Fruit fly (Drosophila melanogaster) whole organism, embryonic: ENCODE data around the gene CG43179.

Experiments
- Aef1 ChIP-seq: fragments of 200-800 bp; sonication (Bioruptor generic); IDR thresholded peaks from 3 replicates; pipeline ENCODE4 v1.3.6; 2022; ENCODE audit warnings: missing biosample characterization, missing genetic modification characterization
- Asciz ChIP-seq: fragments of 200-800 bp; sonication (Bioruptor generic); optimal IDR thresholded peaks from 2 replicates; lab custom pipeline; 2017; ENCODE audit warnings: missing biosample characterization, mild to moderate bottlenecking, missing genetic modification characterization, missing genetic modification reagents
- CG11085 ChIP-seq: fragments of 200-800 bp; sonication (Bioruptor generic); IDR thresholded peaks from 2 replicates; pipeline ENCODE4 v1.3.6; 2022; ENCODE audit warnings: missing biosample characterization, missing genetic modification characterization
- CG11247 ChIP-seq: fragments of 200-800 bp; sonication (Bioruptor generic); IDR thresholded peaks from 2 replicates; pipeline ENCODE4 v1.3.6; 2022; ENCODE audit warnings: missing biosample characterization, missing genetic modification characterization
- CG11504 ChIP-seq: fragments of 200-800 bp; sonication (Bioruptor generic); optimal IDR thresholded peaks from 3 replicates; lab custom pipeline; 2019; ENCODE audit warnings: missing biosample characterization, mild to moderate bottlenecking, missing genetic modification characterization, moderate library complexity
- CG11696 ChIP-seq: fragments of 200-800 bp; sonication (Bioruptor generic); IDR thresholded peaks from 2 replicates; pipeline ENCODE4 v1.3.6; 2022; ENCODE audit warnings: missing biosample characterization, missing genetic modification characterization
- CG12744 ChIP-seq: fragments of 200-800 bp; sonication (Bioruptor generic); optimal IDR thresholded peaks from 2 replicates; lab custom pipeline; 2016; ENCODE audit warnings: missing biosample characterization, missing genetic modification characterization
- CG13123 ChIP-seq: fragments of 200-800 bp; sonication (Bioruptor generic); optimal IDR thresholded peaks from 2 replicates; lab custom pipeline; 2016; ENCODE audit warnings: missing biosample characterization, missing genetic modification characterization
- CG13296 ChIP-seq: fragments of 200-800 bp; sonication (Bioruptor generic); optimal IDR thresholded peaks from 3 replicates; lab custom pipeline; 2018; ENCODE audit warnings: missing biosample characterization, mild to moderate bottlenecking, missing genetic modification characterization
- CG15696 ChIP-seq: fragments of 200-800 bp; sonication (Bioruptor generic); optimal IDR thresholded peaks from 2 replicates; lab custom pipeline; 2019; ENCODE audit warnings: missing biosample characterization, mild to moderate bottlenecking, missing genetic modification characterization, moderate library complexity
- CG17612 ChIP-seq: fragments of 200-800 bp; sonication (Bioruptor generic); IDR thresholded peaks from 2 replicates; pipeline ENCODE4 v1.3.6; 2022; ENCODE audit warnings: missing biosample characterization, missing genetic modification characterization
- CG2678 ChIP-seq: fragments of 200-800 bp; sonication (Bioruptor generic); optimal IDR thresholded peaks from 3 replicates; lab custom pipeline; 2019; ENCODE audit warnings: missing biosample characterization, mild to moderate bottlenecking, missing genetic modification characterization, moderate library complexity
- CG31441 ChIP-seq: fragments of 200-800 bp; sonication (Bioruptor generic); IDR thresholded peaks from 2 replicates; pipeline ENCODE4 v1.3.6; 2022; ENCODE audit warnings: missing biosample characterization, missing genetic modification characterization
- CG34422 ChIP-seq: fragments of 200-800 bp; sonication (Bioruptor generic); IDR thresholded peaks from 3 replicates; pipeline ENCODE4 v1.3.6; 2022; ENCODE audit warnings: missing biosample characterization, missing genetic modification characterization
- CG4404 ChIP-seq: fragments of 200-800 bp; sonication (Bioruptor generic); IDR thresholded peaks from 2 replicates; pipeline ENCODE4 v1.3.6; 2022; ENCODE audit warnings: missing biosample characterization, missing genetic modification characterization
- CG8359 ChIP-seq: fragments of 200-800 bp; sonication (Bioruptor generic); optimal IDR thresholded peaks from 2 replicates; lab custom pipeline; 2017; ENCODE audit warnings: missing biosample characterization, mild to moderate bottlenecking, missing genetic modification characterization, borderline replicate concordance
- CG9215 ChIP-seq: fragments of 200-800 bp; sonication (Bioruptor generic); IDR thresholded peaks from 2 replicates; pipeline ENCODE4 v1.3.6; 2022; ENCODE audit warnings: missing biosample characterization, missing genetic modification characterization
- Dad ChIP-seq: fragments of 200-800 bp; sonication (Bioruptor generic); optimal IDR thresholded peaks from 3 replicates; lab custom pipeline; 2016; ENCODE audit warnings: missing biosample characterization, missing genetic modification characterization
- Doc3 ChIP-seq: fragments of 200-800 bp; sonication (Bioruptor generic); IDR thresholded peaks from 3 replicates; pipeline ENCODE4 v1.3.6; 2022; ENCODE audit warnings: missing biosample characterization, missing genetic modification characterization; ENCODE audit not compliant: partially characterized antibody
- E2f2 ChIP-seq: fragments of 200-800 bp; sonication (Bioruptor generic); IDR thresholded peaks from 2 replicates; pipeline ENCODE4 v1.3.6; 2022; ENCODE audit warnings: missing biosample characterization, missing genetic modification characterization
- Ets97D ChIP-seq: fragments of 200-800 bp; sonication (Bioruptor generic); optimal IDR thresholded peaks from 3 replicates; lab custom pipeline; 2016; ENCODE audit warnings: missing biosample characterization, missing genetic modification characterization
- Fer2 ChIP-seq: fragments of 200-800 bp; sonication (Bioruptor generic); optimal IDR thresholded peaks from 2 replicates; lab custom pipeline; 2018; ENCODE audit warnings: missing biosample characterization, mild to moderate bottlenecking, missing genetic modification characterization, moderate library complexity
- HLH4C ChIP-seq: fragments of 200-800 bp; sonication (Bioruptor generic); IDR thresholded peaks from 3 replicates; pipeline ENCODE4 v1.3.6; 2022; ENCODE audit warnings: missing biosample characterization, missing genetic modification characterization; ENCODE audit not compliant: partially characterized antibody
- Hr3 ChIP-seq: fragments of 200-800 bp; sonication (Bioruptor generic); optimal IDR thresholded peaks from 3 replicates; lab custom pipeline; 2016; ENCODE audit warnings: missing biosample characterization, missing genetic modification characterization
- Med ChIP-seq: fragments of 200-800 bp; sonication (Bioruptor generic); peaks from one replicate; lab custom pipeline; 2016; ENCODE audit warnings: missing biosample characterization, missing genetic modification characterization, mild to moderate bottlenecking, inconsistent platforms, moderate library complexity
- NfI ChIP-seq: fragments of 200-800 bp; sonication (Bioruptor generic); optimal IDR thresholded peaks from 3 replicates; lab custom pipeline; 2018; ENCODE audit warnings: missing biosample characterization, mild to moderate bottlenecking, missing genetic modification characterization, moderate library complexity
- Sry-δ ChIP-seq: fragments of 200-800 bp; sonication (Bioruptor generic); optimal IDR thresholded peaks from 2 replicates; lab custom pipeline; 2016; ENCODE audit warnings: missing biosample characterization, missing genetic modification characterization
- Xrp1 ChIP-seq: fragments of 200-800 bp; sonication (Bioruptor generic); IDR thresholded peaks from 2 replicates; pipeline ENCODE4 v1.3.6; 2022; ENCODE audit warnings: missing biosample characterization, missing genetic modification characterization
- abd-A ChIP-seq: fragments of 200-800 bp; sonication (Bioruptor generic); optimal IDR thresholded peaks from 3 replicates; lab custom pipeline; 2019; ENCODE audit warnings: missing biosample characterization, mild to moderate bottlenecking, missing genetic modification characterization, moderate library complexity
- bigmax ChIP-seq: fragments of 200-800 bp; sonication (Bioruptor generic); optimal IDR thresholded peaks from 2 replicates; lab custom pipeline; 2018; ENCODE audit warnings: missing biosample characterization, mild to moderate bottlenecking, missing genetic modification characterization
- croc ChIP-seq: fragments of 200-800 bp; sonication (Bioruptor generic); conservative IDR thresholded peaks from 3 replicates; pipeline ENCODE4 v1.3.6; 2022; ENCODE audit warnings: missing biosample characterization, missing genetic modification characterization
- dimm ChIP-seq: fragments of 200-800 bp; sonication (Bioruptor generic); IDR thresholded peaks from 2 replicates; pipeline ENCODE4 v1.3.6; 2022; ENCODE audit warnings: missing biosample characterization, missing genetic modification characterization
- ems ChIP-seq: fragments of 200-800 bp; sonication (Bioruptor generic); optimal IDR thresholded peaks from 3 replicates; lab custom pipeline; 2016; ENCODE audit warnings: missing biosample characterization, missing genetic modification characterization
- fd64A ChIP-seq: fragments of 200-800 bp; sonication (Bioruptor generic); optimal IDR thresholded peaks from 3 replicates; lab custom pipeline; 2018; ENCODE audit warnings: missing biosample characterization, mild to moderate bottlenecking, missing genetic modification characterization
- lmd ChIP-seq: fragments of 200-800 bp; sonication (Bioruptor generic); IDR thresholded peaks from 2 replicates; pipeline ENCODE4 v1.3.6; 2022; ENCODE audit warnings: missing biosample characterization, missing genetic modification characterization
- mld ChIP-seq: fragments of 200-800 bp; sonication (Bioruptor generic); IDR thresholded peaks from 3 replicates; pipeline ENCODE4 v1.3.6; 2022; ENCODE audit warnings: missing biosample characterization, missing genetic modification characterization; ENCODE audit not compliant: partially characterized antibody
- onecut ChIP-seq: fragments of 200-800 bp; sonication (Bioruptor generic); IDR thresholded peaks from 2 replicates; pipeline ENCODE4 v1.3.6; 2022; ENCODE audit warnings: missing biosample characterization, missing genetic modification characterization
- pita ChIP-seq: fragments of 200-800 bp; sonication (Bioruptor generic); optimal IDR thresholded peaks from 2 replicates; lab custom pipeline; 2017; ENCODE audit warnings: missing biosample characterization, mild to moderate bottlenecking, missing genetic modification characterization
- pros ChIP-seq: fragments of 200-800 bp; sonication (Bioruptor generic); optimal IDR thresholded peaks from 3 replicates; lab custom pipeline; 2019; ENCODE audit warnings: missing biosample characterization, mild to moderate bottlenecking, missing genetic modification characterization, moderate library complexity
- pzg ChIP-seq: fragments of 200-800 bp; sonication (Bioruptor generic); optimal IDR thresholded peaks from 3 replicates; lab custom pipeline; 2018; ENCODE audit warnings: missing biosample characterization, mild to moderate bottlenecking, missing genetic modification characterization, moderate library complexity
- salm ChIP-seq: fragments of 200-800 bp; sonication (Bioruptor generic); optimal IDR thresholded peaks from 2 replicates; lab custom pipeline; 2018; ENCODE audit warnings: missing biosample characterization, mild to moderate bottlenecking, missing genetic modification characterization
- sens ChIP-seq: fragments of 200-800 bp; sonication (Bioruptor generic); peaks from one replicate; lab custom pipeline; 2016; ENCODE audit warnings: missing biosample characterization, missing genetic modification characterization
- sima ChIP-seq: fragments of 200-800 bp; sonication (Bioruptor generic); optimal IDR thresholded peaks from 2 replicates; lab custom pipeline; 2016; ENCODE audit warnings: missing biosample characterization, missing genetic modification characterization
- tgo ChIP-seq: fragments of 200-800 bp; sonication (Bioruptor generic); IDR thresholded peaks from 3 replicates; pipeline ENCODE4 v1.3.6; 2022; ENCODE audit warnings: missing biosample characterization, missing genetic modification characterization
- unpg ChIP-seq: fragments of 200-800 bp; sonication (Bioruptor generic); optimal IDR thresholded peaks from 3 replicates; lab custom pipeline; 2018; ENCODE audit warnings: missing biosample characterization, mild to moderate bottlenecking, missing genetic modification characterization, moderate library complexity
- vfl ChIP-seq: fragments of 200-800 bp; sonication (Bioruptor generic); optimal IDR thresholded peaks from 2 replicates; lab custom pipeline; 2016; ENCODE audit warnings: missing biosample characterization, missing genetic modification characterization
- vnd ChIP-seq: fragments of 200-800 bp; sonication (Bioruptor generic); IDR thresholded peaks from 3 replicates; pipeline ENCODE4 v1.3.6; 2022; ENCODE audit warnings: missing biosample characterization, missing genetic modification characterization; ENCODE audit not compliant: partially characterized antibody
- wek ChIP-seq: fragments of 200-800 bp; sonication (Bioruptor generic); optimal IDR thresholded peaks from 3 replicates; lab custom pipeline; 2018; ENCODE audit warnings: missing biosample characterization, mild to moderate bottlenecking, missing genetic modification characterization, moderate library complexity
- z ChIP-seq: fragments of 200-800 bp; sonication (Bioruptor generic); IDR thresholded peaks from 3 replicates; pipeline ENCODE4 v1.3.6; 2022; ENCODE audit warnings: missing biosample characterization, missing genetic modification characterization
- zfh1 ChIP-seq: fragments of 200-800 bp; sonication (Bioruptor generic); IDR thresholded peaks from 3 replicates; pipeline ENCODE4 v1.3.6; 2022; ENCODE audit warnings: missing biosample characterization, missing genetic modification characterization

CG43179 gene

dm6 chr3R:14277894-14278522, 22.1 kb downstream of the CG43179 start (continued):
- no peak for TF ChIP-seq Fer2 (tag; lab: Kevin White, UChicago)
- TF ChIP-seq NfI (GFP tag; lab: Kevin White, UChicago), result peak; percentile 69
- TF ChIP-seq CG11085 (GFP tag; lab: Robert Waterston, UW), result peak; percentile 64; the same call in 1 of the 2 replicates
- TF ChIP-seq CG2678 (tag; lab: Kevin White, UChicago), result no peak
- TF ChIP-seq CG13296 (GFP tag; lab: Kevin White, UChicago), result peak; percentile 82
- peak; percentile 62; the same call in 2 of the 3 replicates for TF ChIP-seq z
- TF ChIP-seq bigmax (GFP tag; lab: Kevin White, UChicago), result no peak
- TF ChIP-seq HLH4C (GFP tag; lab: Robert Waterston, UW), result no peak
- TF ChIP-seq unpg (GFP tag; lab: Kevin White, UChicago), result no peak
- peak; percentile 97 for TF ChIP-seq Xrp1
- TF ChIP-seq vnd (GFP tag; lab: Robert Waterston, UW), result no peak
- no peak for TF ChIP-seq Ets97D (GFP tag; lab: Kevin White, UChicago)
- no peak for TF ChIP-seq wek (GFP tag; lab: Kevin White, UChicago)
- peak; percentile 74; the same call in 1 of the 2 replicates for TF ChIP-seq lmd
- TF ChIP-seq CG11247 (GFP tag; lab: Robert Waterston, UW), result peak; percentile 58
- TF ChIP-seq CG4404, result peak; percentile 93
- TF ChIP-seq salm (tag; lab: Kevin White, UChicago), result peak; percentile 74
- TF ChIP-seq fd64A (GFP tag; lab: Kevin White, UChicago), result no peak
- TF ChIP-seq CG11696 (GFP tag; lab: Robert Waterston, UW), result peak; percentile 68; the same call in 1 of the 2 replicates
- TF ChIP-seq sens, result peak; percentile 90
- TF ChIP-seq pzg, result no peak
- peak; percentile 20 for TF ChIP-seq Dad
- peak; percentile 54 for TF ChIP-seq Aef1 (GFP tag; lab: Robert Waterston, UW)
- TF ChIP-seq Doc3 (GFP tag; lab: Robert Waterston, UW), result no peak
- TF ChIP-seq croc (GFP tag; lab: Robert Waterston, UW), result peak; percentile 73
- TF ChIP-seq pros (GFP tag; lab: Kevin White, UChicago), result no peak
- TF ChIP-seq Sry-δ (GFP tag; lab: Kevin White, UChicago), result no peak
- TF ChIP-seq dimm, result 0 out of 2 replicates have a peak, but pooled peaks have one; percentile 11
- peak; percentile 74; the same call in 2 of the 3 replicates for TF ChIP-seq CG34422 (GFP tag; lab: Robert Waterston, UW)
- TF ChIP-seq CG15696 (tag; lab: Kevin White, UChicago), result peak; percentile 95
- TF ChIP-seq E2f2, result peak; percentile 63
- no peak for TF ChIP-seq sima (GFP tag; lab: Kevin White, UChicago)
- peak; percentile 81 for TF ChIP-seq onecut (GFP tag; lab: Robert Waterston, UW)
- TF ChIP-seq CG13123 (GFP tag; lab: Kevin White, UChicago), result no peak
- TF ChIP-seq abd-A (tag; lab: Kevin White, UChicago), result no peak
- no peak for TF ChIP-seq pita (GFP tag; lab: Kevin White, UChicago)
- peak; percentile 74 for TF ChIP-seq tgo (GFP tag; lab: Robert Waterston, UW)
- TF ChIP-seq zfh1 (GFP tag; lab: Robert Waterston, UW), result peak; percentile 90
- peak; percentile 32 for TF ChIP-seq ems (GFP tag; lab: Kevin White, UChicago)
- TF ChIP-seq Asciz, result no peak
- TF ChIP-seq Hr3, result peak; percentile 58
- no peak for TF ChIP-seq Med (GFP tag; lab: Kevin White, UChicago)
- peak; percentile 74 for TF ChIP-seq CG9215 (GFP tag; lab: Robert Waterston, UW)
- 0 out of 2 replicates have a peak, but pooled peaks have one; percentile 40 for TF ChIP-seq CG17612 (GFP tag; lab: Robert Waterston, UW)
- TF ChIP-seq CG11504 (tag; lab: Kevin White, UChicago), result peak; percentile 16
- TF ChIP-seq CG12744 (GFP tag; lab: Kevin White, UChicago), result no peak
- TF ChIP-seq vfl (GFP tag; lab: Kevin White, UChicago), result peak; percentile 46
- TF ChIP-seq CG8359 (GFP tag; lab: Kevin White, UChicago), result peak; percentile 57
- TF ChIP-seq mld, result no peak
- peak; percentile 79 for TF ChIP-seq CG31441
